Fruit fly (Drosophila melanogaster): Measurements from ENCODE around the gene CG10516.

The CG10516 gene

DNA sequence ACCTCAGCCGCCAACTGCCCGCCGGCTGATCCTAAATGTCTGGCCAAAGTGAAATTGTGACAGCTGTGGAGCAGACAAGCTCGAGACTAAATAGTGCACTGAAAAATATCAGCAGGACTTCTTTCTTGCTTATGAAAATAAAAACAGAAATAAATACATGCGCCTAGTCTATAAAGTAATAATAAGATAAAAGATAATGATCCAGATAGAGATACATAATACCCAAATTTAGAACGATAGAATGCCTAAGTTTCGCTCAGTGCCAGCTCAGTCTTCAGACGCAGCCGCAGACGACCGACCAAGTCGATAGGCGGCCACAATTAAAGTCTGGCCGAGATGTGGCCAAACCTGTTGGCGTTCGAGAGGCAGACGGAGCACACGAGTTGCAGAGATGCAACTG lies 27.2 kb upstream of the CG10516 start:
- no peak for TF ChIP-seq crc (GFP tag; optimal IDR thresholded peaks at IDR 0.05)
- TF ChIP-seq bbx (GFP tag; IDR thresholded peaks at IDR 0.05; ENCODE audit: partially characterized antibody) = no peak
- TF ChIP-seq CG12769 (tag; optimal IDR thresholded peaks at IDR 0.05) = peak; percentile 8
- TF ChIP-seq eyg (GFP tag; optimal IDR thresholded peaks at IDR 0.05) = no peak
- TF ChIP-seq fru (optimal IDR thresholded peaks at IDR 0.05) = no peak
- TF ChIP-seq Dp (GFP tag; optimal IDR thresholded peaks at IDR 0.05) = no peak
- peak; percentile 79 for TF ChIP-seq CG2712 (tag; optimal IDR thresholded peaks at IDR 0.05)
- TF ChIP-seq CG17361 (GFP tag; IDR thresholded peaks at IDR 0.05) = peak; percentile 74
- TF ChIP-seq CG11723 (GFP tag; optimal IDR thresholded peaks at IDR 0.05) = peak; percentile 41
- no peak for TF ChIP-seq disco-r (GFP tag; optimal IDR thresholded peaks at IDR 0.05)
- TF ChIP-seq CG17829 (tag; optimal IDR thresholded peaks at IDR 0.05) = peak; percentile 57
- TF ChIP-seq CG10959 (GFP tag; IDR thresholded peaks at IDR 0.05) = peak; percentile 32; the same call in 1 of the 2 replicates
- peak; percentile 56 for TF ChIP-seq CG1647 (GFP tag; optimal IDR thresholded peaks at IDR 0.05)
- peak; percentile 5 for TF ChIP-seq Nf-YC (tag; optimal IDR thresholded peaks at IDR 0.05)
- no peak for TF ChIP-seq bigmax (GFP tag; optimal IDR thresholded peaks at IDR 0.05)
- TF ChIP-seq dpn (GFP tag; optimal IDR thresholded peaks at IDR 0.05) = peak; percentile 41 to 61
- TF ChIP-seq CG31224 (GFP tag; IDR thresholded peaks at IDR 0.05) = no peak; the same call in 1 of the 2 replicates
- TF ChIP-seq CG14667 (GFP tag; IDR thresholded peaks at IDR 0.05) = peak; percentile 24; the same call in 1 of the 2 replicates
- no peak for TF ChIP-seq NK7.1 (GFP tag; optimal IDR thresholded peaks at IDR 0.05)
- TF ChIP-seq CG17328 (GFP tag; IDR thresholded peaks at IDR 0.05) = peak; percentile 80
- peak; percentile 7 for TF ChIP-seq pnt (GFP tag; optimal IDR thresholded peaks at IDR 0.05)
- TF ChIP-seq Deaf1 (tag; optimal IDR thresholded peaks at IDR 0.05) = peak; percentile 7
- no peak for TF ChIP-seq CG10565 (GFP tag; optimal IDR thresholded peaks at IDR 0.05)
- TF ChIP-seq CG4404 (GFP tag; IDR thresholded peaks at IDR 0.05) = no peak
- TF ChIP-seq al (GFP tag; IDR thresholded peaks at IDR 0.05) = 0 out of 2 replicates have a peak, but pooled peaks have one; percentile 19
- TF ChIP-seq Dfd (GFP tag; optimal IDR thresholded peaks at IDR 0.05) = no peak
- TF ChIP-seq CG4282 (GFP tag; optimal IDR thresholded peaks at IDR 0.05) = no peak
- TF ChIP-seq CG9797 (GFP tag; optimal IDR thresholded peaks at IDR 0.05) = no peak
- TF ChIP-seq CG11695 (GFP tag; IDR thresholded peaks at IDR 0.05) = 0 out of 3 replicates have a peak, but pooled peaks have one; percentile 39
- no peak for TF ChIP-seq Adf1 (GFP tag; IDR thresholded peaks at IDR 0.05)
- no peak for TF ChIP-seq CG10979 (tag; optimal IDR thresholded peaks at IDR 0.05)
- no peak; the same call in 1 of the 2 replicates for TF ChIP-seq vvl (GFP tag; IDR thresholded peaks at IDR 0.05)
- no peak for TF ChIP-seq dati (GFP tag; IDR thresholded peaks at IDR 0.05)
- TF ChIP-seq CG9876 (GFP tag; optimal IDR thresholded peaks at IDR 0.05) = no peak
- peak; percentile 35 for TF ChIP-seq Mes4 (GFP tag; optimal IDR thresholded peaks at IDR 0.05)
- TF ChIP-seq CG6654 (GFP tag; optimal IDR thresholded peaks at IDR 0.05) = peak; percentile 32
- no peak for TF ChIP-seq CG14860 (GFP tag; IDR thresholded peaks at IDR 0.05; ENCODE audit: partially characterized antibody)
- no peak for TF ChIP-seq CG8290 (GFP tag; optimal IDR thresholded peaks at IDR 0.05)
- TF ChIP-seq CG8290 (tag; optimal IDR thresholded peaks at IDR 0.05) = no peak
- peak; percentile 64; the same call in 1 of the 3 replicates for TF ChIP-seq ken (GFP tag; IDR thresholded peaks at IDR 0.05)
- no peak for TF ChIP-seq CG3838 (GFP tag; optimal IDR thresholded peaks at IDR 0.05)
- TF ChIP-seq CG18599 (GFP tag; optimal IDR thresholded peaks at IDR 0.05) = peak; percentile 37
- no peak for TF ChIP-seq CG7987 (GFP tag; optimal IDR thresholded peaks at IDR 0.05)
- TF ChIP-seq bsh (GFP tag; optimal IDR thresholded peaks at IDR 0.05) = peak in 1 of 2 experiments; percentile 80
- peak; percentile 75 for TF ChIP-seq CG31441 (GFP tag; IDR thresholded peaks at IDR 0.05)
- TF ChIP-seq danr (GFP tag; IDR thresholded peaks at IDR 0.05) = no peak
- TF ChIP-seq her (GFP tag; optimal IDR thresholded peaks at IDR 0.05) = no peak
- TF ChIP-seq Blimp-1 (GFP tag; optimal IDR thresholded peaks at IDR 0.05) = peak; percentile 83
- TF ChIP-seq CG7745 (tag; optimal IDR thresholded peaks at IDR 0.05) = no peak
- TF ChIP-seq CG3726 (GFP tag; IDR thresholded peaks at IDR 0.05) = peak; percentile 62; the same call in 2 of the 3 replicates
- no peak for TF ChIP-seq crol (GFP tag; IDR thresholded peaks at IDR 0.05)
- no peak for TF ChIP-seq Atf3 (GFP tag; optimal IDR thresholded peaks at IDR 0.05)

Data from whole organism, embryonic.